Worm (Caenorhabditis elegans) whole organism, midembryonic: ENCODE data around the gene nhl-2.

Experiments
- flt-1 ChIP-seq: fragments of 200-800 bp; sonication (Bioruptor generic); IDR thresholded peaks from 2 replicates; pipeline ENCODE4 v1.3.6; 2022; ENCODE audit warnings: missing genetic modification characterization, missing compliant biosample characterization
- klf-2 ChIP-seq: fragments of 200-800 bp; sonication (Bioruptor generic); conservative IDR thresholded peaks from 2 replicates; pipeline ENCODE4 v1.3.6; 2022; ENCODE audit warnings: missing genetic modification reagents, missing genetic modification characterization, missing compliant biosample characterization
- ref-1 ChIP-seq: fragments of 200-800 bp; sonication (Bioruptor generic); conservative IDR thresholded peaks from 2 replicates; pipeline ENCODE4 v1.3.6; 2022; ENCODE audit warnings: missing genetic modification reagents, missing genetic modification characterization, missing compliant biosample characterization

DNA sequence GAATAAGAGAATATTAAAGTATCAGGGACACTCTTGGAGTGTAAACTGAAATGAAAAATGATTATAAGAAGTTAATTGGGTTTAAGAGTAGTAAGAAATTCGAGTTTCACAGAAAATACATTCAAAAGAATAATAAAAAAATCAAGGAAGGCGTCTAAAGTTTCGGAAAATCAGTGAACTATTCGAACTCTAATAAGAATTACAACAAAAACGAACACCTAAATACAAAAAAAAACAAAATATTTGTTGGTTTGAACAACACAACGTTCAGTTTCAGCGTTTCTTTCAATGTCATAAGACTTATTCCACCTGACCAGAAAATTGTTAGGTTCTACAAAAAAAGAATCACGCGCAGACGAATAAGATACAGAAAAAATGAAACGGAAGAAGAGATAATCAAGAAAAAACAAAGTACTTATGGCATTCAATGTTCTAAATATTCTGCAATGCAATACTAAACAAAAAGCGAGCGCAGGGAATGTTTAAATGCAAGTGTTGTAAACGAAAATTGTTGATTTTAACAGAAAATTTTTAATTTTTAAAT lies at the start of gene nhl-2:
- no peak for TF ChIP-seq ref-1 (GFP tag; lab: Robert Waterston, UW)
- TF ChIP-seq klf-2 (GFP tag; lab: Robert Waterston, UW), result no peak
- TF ChIP-seq flt-1 (GFP tag; lab: Robert Waterston, UW), result no peak
